Worm (Caenorhabditis elegans): ENCODE results near the gene B0272.4.

The B0272.4 gene

DNA sequence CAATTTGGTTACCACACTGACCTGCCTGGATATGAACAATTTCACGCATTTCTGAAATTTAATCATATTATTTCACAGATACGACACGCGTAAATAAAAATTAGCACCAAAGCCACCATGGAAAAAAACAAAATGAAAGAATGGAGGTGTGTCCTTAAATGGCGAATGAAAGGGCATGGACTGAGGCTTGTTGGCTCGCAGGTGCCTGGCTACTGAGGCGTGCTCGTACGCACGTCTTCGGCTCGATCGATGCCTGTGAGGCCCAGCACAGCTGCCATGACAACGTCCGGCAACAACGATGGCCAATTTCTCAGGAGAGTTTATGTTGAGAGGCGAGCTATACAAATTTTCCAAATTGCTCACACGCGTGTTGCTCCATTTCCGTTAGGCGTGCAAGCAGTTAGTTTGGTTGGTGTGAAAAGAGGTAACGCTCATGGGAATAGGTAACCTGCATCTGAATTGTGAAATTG is 8.6 kb downstream of the B0272.4 start, which contains the start of gene tbb-4:
tbb-4 (minus strand) TSS at position 51 of the 470 bp plus-strand sequence.
- TF ChIP-seq zfh-2 (GFP tag; conservative IDR thresholded peaks at IDR 0.05) (peak; percentile 63; the same call in 1 of the 2 replicates), aptf-2 (GFP tag; conservative IDR thresholded peaks at IDR 0.05) (no peak)

DNA sequence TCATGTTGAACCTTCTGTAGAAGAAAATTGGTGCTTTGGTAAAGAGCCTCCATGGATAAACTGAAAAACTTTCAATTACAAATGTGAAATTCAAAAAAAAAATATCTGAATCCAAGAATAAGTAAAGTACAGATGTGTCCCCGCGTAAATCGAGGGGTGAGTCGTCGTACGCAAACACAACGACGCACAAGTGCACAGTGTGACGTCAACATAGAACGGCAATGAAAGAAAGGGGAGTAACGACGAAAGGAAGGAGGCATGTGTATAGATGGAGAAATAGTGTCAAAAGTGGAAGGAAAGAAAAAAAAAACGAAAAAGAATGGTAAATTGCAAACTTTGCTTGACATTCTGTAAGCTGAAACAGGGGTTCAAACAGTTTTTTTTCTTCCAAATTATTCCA is 13.3 kb downstream of the B0272.4 start, which contains the start of gene memb-1:
memb-1 (minus strand) TSS at position 60 of the 400 bp plus-strand sequence.
- TF ChIP-seq K11D2.4 (GFP tag; IDR thresholded peaks at IDR 0.05): no peak
- no peak for TF ChIP-seq snpc-3.4 (tag; optimal IDR thresholded peaks at IDR 0.05)
- no peak for TF ChIP-seq ZK185.1 (tag; optimal IDR thresholded peaks at IDR 0.05; ENCODE audit: poor library complexity, severe bottlenecking)
- no peak for TF ChIP-seq egrh-3 (GFP tag; IDR thresholded peaks at IDR 0.05)
- TF ChIP-seq Y67H2A.10 (GFP tag; conservative IDR thresholded peaks at IDR 0.05): no peak
- no peak for TF ChIP-seq F23B12.7 (tag; optimal IDR thresholded peaks at IDR 0.05; ENCODE audit: insufficient read depth)
- no peak for TF ChIP-seq zfh-2 (GFP tag; conservative IDR thresholded peaks at IDR 0.05)
- no peak for TF ChIP-seq hsf-1 (GFP tag; IDR thresholded peaks at IDR 0.05)
- no peak for TF ChIP-seq cebp-2 (GFP tag; IDR thresholded peaks at IDR 0.05)
- TF ChIP-seq let-607 (tag; optimal IDR thresholded peaks at IDR 0.05): peak in 1 of 2 experiments; percentile 64
- no peak for TF ChIP-seq F10E7.11 (tag; optimal IDR thresholded peaks at IDR 0.05)
- TF ChIP-seq K12H6.12 (tag; optimal IDR thresholded peaks at IDR 0.05): no peak
- TF ChIP-seq ets-4 (GFP tag; optimal IDR thresholded peaks at IDR 0.05): no peak
- TF ChIP-seq ceh-58 (GFP tag; IDR thresholded peaks at IDR 0.05): no peak
- no peak for TF ChIP-seq nfyb-1 (GFP tag; IDR thresholded peaks at IDR 0.05)
- peak; percentile 80 for TF ChIP-seq atf-7 (tag; optimal IDR thresholded peaks at IDR 0.05)
- no peak for TF ChIP-seq B0336.3 (GFP tag; IDR thresholded peaks at IDR 0.05)
- no peak for TF ChIP-seq tlf-1 (GFP tag; optimal IDR thresholded peaks at IDR 0.05)
- no peak for TF ChIP-seq attf-6 (GFP tag; IDR thresholded peaks at IDR 0.05)
- no peak for TF ChIP-seq ceh-27 (GFP tag; optimal IDR thresholded peaks at IDR 0.05)
- TF ChIP-seq nhr-179 (tag; optimal IDR thresholded peaks at IDR 0.05): no peak
- no peak for TF ChIP-seq zim-3 (tag; optimal IDR thresholded peaks at IDR 0.05)
- TF ChIP-seq attf-5 (GFP tag; optimal IDR thresholded peaks at IDR 0.05): no peak
- TF ChIP-seq efl-1 (GFP tag; optimal IDR thresholded peaks at IDR 0.05): peak; percentile 12
- TF ChIP-seq lin-40 (tag; optimal IDR thresholded peaks at IDR 0.05): peak; percentile 60
- no peak for TF ChIP-seq mcd-1 (GFP tag; IDR thresholded peaks at IDR 0.05)
- TF ChIP-seq ceh-79 (tag; optimal IDR thresholded peaks at IDR 0.05): no peak
- TF ChIP-seq sdz-38 (tag; optimal IDR thresholded peaks at IDR 0.05): no peak
- TF ChIP-seq nfya-1 (tag; optimal IDR thresholded peaks at IDR 0.05; ENCODE audit: borderline replicate concordance, insufficient read depth): no peak
- no peak for TF ChIP-seq C17E4.6 (GFP tag; IDR thresholded peaks at IDR 0.05)
- no peak for TF ChIP-seq ceh-91 (GFP tag; IDR thresholded peaks at IDR 0.05)
- no peak for TF ChIP-seq attf-3 (GFP tag; conservative IDR thresholded peaks at IDR 0.05)
- TF ChIP-seq F57A8.1 (GFP tag; optimal IDR thresholded peaks at IDR 0.05): no peak
- TF ChIP-seq chd-7 (tag; optimal IDR thresholded peaks at IDR 0.05): no peak
- no peak for TF ChIP-seq lir-1 (GFP tag; conservative IDR thresholded peaks at IDR 0.05)
- TF ChIP-seq him-1 (tag; optimal IDR thresholded peaks at IDR 0.05): no peak
- no peak for TF ChIP-seq dpff-1 (tag; optimal IDR thresholded peaks at IDR 0.05)
- no peak for TF ChIP-seq bed-1 (GFP tag; IDR thresholded peaks at IDR 0.05)
- no peak for TF ChIP-seq mxl-1 (tag; optimal IDR thresholded peaks at IDR 0.05)
- no peak for TF ChIP-seq hmg-20 (GFP tag; IDR thresholded peaks at IDR 0.05)
- no peak for TF ChIP-seq sptf-2 (GFP tag; optimal IDR thresholded peaks at IDR 0.05)
- TF ChIP-seq ztf-25 (GFP tag; IDR thresholded peaks at IDR 0.05): no peak
- TF ChIP-seq ccch-3 (GFP tag; optimal IDR thresholded peaks at IDR 0.05): no peak
- no peak for TF ChIP-seq hrde-1 (tag; optimal IDR thresholded peaks at IDR 0.05; ENCODE audit: borderline replicate concordance)
- no peak for TF ChIP-seq snpc-4 (GFP tag; optimal IDR thresholded peaks at IDR 0.05)
- peak in 1 of 4 experiments; percentile 67 for TF ChIP-seq snpc-4 (tag; optimal IDR thresholded peaks at IDR 0.05)

Data from whole organism, young adult.